Worm (Caenorhabditis elegans): ENCODE data around the gene R10H10.3.
A peak's percentile ranks its signal among the peaks of the same experiment; 100 is the strongest.

ce11 chrIV:10367740-10368246 lies 20.5 kb upstream of the R10H10.3 start, which contains the start of gene pges-2:
- peak; percentile 0 for TF ChIP-seq unc-120 (tag; optimal IDR thresholded peaks at IDR 0.05; ENCODE audit: poor library complexity, severe bottlenecking)
- no peak for TF ChIP-seq nhr-76 (tag; optimal IDR thresholded peaks at IDR 0.05)
- no peak for TF ChIP-seq ztf-11 (tag; optimal IDR thresholded peaks at IDR 0.05)
- TF ChIP-seq mep-1 (tag; optimal IDR thresholded peaks at IDR 0.05): no peak

Measured in whole organism, mixed stage, embryonic.